Fruit fly (Drosophila melanogaster) whole organism, embryonic: ENCODE data around the gene not.

ENCODE experiments used
- C15 ChIP-seq: fragments of 200-800 bp; sonication (Bioruptor generic); IDR thresholded peaks from 3 replicates; pipeline ENCODE4 v1.3.6; 2022; ENCODE audit warnings: missing biosample characterization, missing genetic modification characterization
- CG10267 ChIP-seq: fragments of 200-800 bp; sonication (Bioruptor generic); optimal IDR thresholded peaks from 2 replicates; lab custom pipeline; 2018; ENCODE audit warnings: missing biosample characterization, mild to moderate bottlenecking, missing genetic modification characterization, moderate library complexity
- CG10979 ChIP-seq: fragments of 200-800 bp; sonication (Bioruptor generic); optimal IDR thresholded peaks from 2 replicates; lab custom pipeline; 2018; ENCODE audit warnings: missing biosample characterization, mild to moderate bottlenecking, missing genetic modification characterization, moderate library complexity
- CG11560 ChIP-seq: fragments of 200-800 bp; sonication (Bioruptor generic); IDR thresholded peaks from 3 replicates; pipeline ENCODE4 v1.3.6; 2022; ENCODE audit warnings: missing biosample characterization, missing genetic modification characterization
- CG12155 ChIP-seq: fragments of 200-800 bp; sonication (Bioruptor generic); optimal IDR thresholded peaks from 3 replicates; lab custom pipeline; 2016; ENCODE audit warnings: missing biosample characterization, missing genetic modification characterization
- CG12942 ChIP-seq: fragments of 200-800 bp; sonication (Bioruptor generic); optimal IDR thresholded peaks from 3 replicates; lab custom pipeline; 2016; ENCODE audit warnings: missing biosample characterization, missing genetic modification characterization
- CG13287 ChIP-seq: fragments of 200-800 bp; sonication (Bioruptor generic); IDR thresholded peaks from 2 replicates; pipeline ENCODE4 v1.3.6; 2022; ENCODE audit warnings: missing biosample characterization, missing genetic modification characterization; ENCODE audit not compliant: partially characterized antibody
- CG14860 ChIP-seq: fragments of 200-800 bp; sonication (Bioruptor generic); IDR thresholded peaks from 3 replicates; pipeline ENCODE4 v1.3.6; 2022; ENCODE audit warnings: missing biosample characterization, missing genetic modification characterization; ENCODE audit not compliant: partially characterized antibody
- CG15011 ChIP-seq: fragments of 200-800 bp; sonication (Bioruptor generic); optimal IDR thresholded peaks from 3 replicates; lab custom pipeline; 2018; ENCODE audit warnings: missing biosample characterization, mild to moderate bottlenecking, missing genetic modification characterization
- CG17385 ChIP-seq: fragments of 200-800 bp; sonication (Bioruptor generic); optimal IDR thresholded peaks from 3 replicates; lab custom pipeline; 2018; ENCODE audit warnings: missing biosample characterization, mild to moderate bottlenecking, missing genetic modification characterization
- CG2129 ChIP-seq: fragments of 200-800 bp; sonication (Bioruptor generic); IDR thresholded peaks from 2 replicates; pipeline ENCODE4 v1.3.6; 2022; ENCODE audit warnings: missing biosample characterization, missing genetic modification characterization; ENCODE audit not compliant: partially characterized antibody
- CG2712 ChIP-seq: fragments of 200-800 bp; optimal IDR thresholded peaks from 3 replicates; lab custom pipeline; 2019; ENCODE audit warnings: missing biosample characterization, mild to moderate bottlenecking, missing genetic modification characterization, moderate library complexity
- CG30403 ChIP-seq: fragments of 200-800 bp; sonication (Bioruptor generic); optimal IDR thresholded peaks from 3 replicates; lab custom pipeline; 2016; ENCODE audit warnings: missing biosample characterization, missing genetic modification characterization
- CG33213 ChIP-seq: fragments of 200-800 bp; sonication (Bioruptor generic); optimal IDR thresholded peaks from 3 replicates; lab custom pipeline; 2016; ENCODE audit warnings: missing biosample characterization, missing genetic modification characterization
- CG4282 ChIP-seq: fragments of 200-800 bp; sonication (Bioruptor generic); optimal IDR thresholded peaks from 2 replicates; lab custom pipeline; 2016; ENCODE audit warnings: missing biosample characterization, missing genetic modification characterization
- CG4730 ChIP-seq: fragments of 200-800 bp; sonication (Bioruptor generic); IDR thresholded peaks from 2 replicates; pipeline ENCODE4 v1.3.6; 2022; ENCODE audit warnings: missing biosample characterization, missing genetic modification characterization
- CrebB ChIP-seq: fragments of 200-800 bp; sonication (Bioruptor generic); optimal IDR thresholded peaks from 3 replicates; lab custom pipeline; 2018; ENCODE audit warnings: missing biosample characterization, mild to moderate bottlenecking, missing genetic modification characterization
- Dip2 ChIP-seq: fragments of 200-800 bp; sonication (Bioruptor generic); IDR thresholded peaks from 2 replicates; pipeline ENCODE4 v1.3.6; 2022; ENCODE audit warnings: missing biosample characterization, missing genetic modification characterization
- E2f1 ChIP-seq: fragments of 200-800 bp; sonication (Bioruptor generic); IDR thresholded peaks from 2 replicates; pipeline ENCODE4 v1.3.6; 2022; ENCODE audit warnings: missing biosample characterization, missing genetic modification characterization
- Fer1 ChIP-seq: fragments of 200-800 bp; sonication (Bioruptor generic); optimal IDR thresholded peaks from 2 replicates; lab custom pipeline; 2017; ENCODE audit warnings: missing biosample characterization, mild to moderate bottlenecking, missing genetic modification characterization
- Hr39 ChIP-seq: fragments of >200 bp; optimal IDR thresholded peaks from 2 replicates; lab custom pipeline; 2017
- Hsf ChIP-seq: fragments of 200-800 bp; sonication (Bioruptor generic); optimal IDR thresholded peaks from 3 replicates; lab custom pipeline; 2016; ENCODE audit warnings: missing biosample characterization, missing genetic modification characterization
- MTF-1 ChIP-seq: fragments of 200-800 bp; sonication (Bioruptor generic); optimal IDR thresholded peaks from 2 replicates; lab custom pipeline; 2018; ENCODE audit warnings: missing biosample characterization, mild to moderate bottlenecking, missing genetic modification characterization, borderline replicate concordance
- Optix ChIP-seq: fragments of 200-800 bp; sonication (Bioruptor generic); IDR thresholded peaks from 3 replicates; pipeline ENCODE4 v1.3.6; 2022; ENCODE audit warnings: missing biosample characterization, missing genetic modification characterization
- Side ChIP-seq: fragments of 200-800 bp; sonication (Bioruptor generic); optimal IDR thresholded peaks from 2 replicates; lab custom pipeline; 2016; ENCODE audit warnings: missing biosample characterization, missing genetic modification characterization
- Sox100B ChIP-seq: fragments of 200-800 bp; sonication (Bioruptor generic); optimal IDR thresholded peaks from 3 replicates; lab custom pipeline; 2018; ENCODE audit warnings: missing biosample characterization, mild to moderate bottlenecking, missing genetic modification characterization
- Tbp ChIP-seq: fragments of >200 bp; optimal IDR thresholded peaks from 2 replicates; lab custom pipeline; 2018; ENCODE audit warnings: missing biosample characterization, missing genetic modification characterization
- Trl ChIP-seq, 3 experiments: fragments of >200 bp in 2 of 3; fragments of 200-800 bp in 1 of 3; sonication (Bioruptor generic) in 1 of 3; optimal IDR thresholded peaks; 2 replicates in 1 of 3; 3 replicates in 2 of 3; lab custom pipeline; 2016 to 2017; ENCODE audit warnings: missing biosample characterization in 1 of 3, missing genetic modification characterization in 1 of 3
- Usf ChIP-seq: fragments of 200-800 bp; sonication (Bioruptor generic); optimal IDR thresholded peaks from 2 replicates; lab custom pipeline; 2017; ENCODE audit warnings: missing genotype, missing biosample characterization, missing genetic modification characterization
- aop ChIP-seq: fragments of 200-800 bp; sonication (Bioruptor generic); IDR thresholded peaks from 2 replicates; pipeline ENCODE4 v1.3.6; 2022; ENCODE audit warnings: missing biosample characterization, missing genetic modification characterization
- ase ChIP-seq: fragments of 200-800 bp; sonication (Bioruptor generic); IDR thresholded peaks from 3 replicates; pipeline ENCODE4 v1.3.6; 2022; ENCODE audit warnings: missing biosample characterization, missing genetic modification characterization
- bab2 ChIP-seq: fragments of 200-800 bp; sonication (Bioruptor generic); optimal IDR thresholded peaks from 2 replicates; lab custom pipeline; 2016; ENCODE audit warnings: missing biosample characterization, missing genetic modification characterization
- br ChIP-seq: fragments of >200 bp; optimal IDR thresholded peaks from 2 replicates; lab custom pipeline; 2017
- cato ChIP-seq: fragments of 200-800 bp; sonication (Bioruptor generic); optimal IDR thresholded peaks from 2 replicates; lab custom pipeline; 2016; ENCODE audit warnings: missing biosample characterization, missing genetic modification characterization, borderline replicate concordance
- chinmo ChIP-seq: fragments of 200-800 bp; sonication (Bioruptor generic); IDR thresholded peaks from 4 replicates; pipeline ENCODE4 v1.3.6; 2022; ENCODE audit warnings: missing biosample characterization, missing genetic modification characterization; ENCODE audit not compliant: partially characterized antibody
- da ChIP-seq: fragments of 200-800 bp; sonication (Bioruptor generic); optimal IDR thresholded peaks from 2 replicates; lab custom pipeline; 2016; ENCODE audit warnings: missing biosample characterization, missing genetic modification characterization
- dmrt11E ChIP-seq: fragments of 200-800 bp; sonication (Bioruptor generic); optimal IDR thresholded peaks from 3 replicates; lab custom pipeline; 2018; ENCODE audit warnings: missing biosample characterization, mild to moderate bottlenecking, missing genetic modification characterization, moderate library complexity
- dysf ChIP-seq: fragments of 200-800 bp; sonication (Bioruptor generic); IDR thresholded peaks from 3 replicates; pipeline ENCODE4 v1.3.6; 2022; ENCODE audit warnings: missing biosample characterization, missing genetic modification characterization
- emc ChIP-seq: fragments of 200-800 bp; sonication (Bioruptor generic); optimal IDR thresholded peaks from 2 replicates; lab custom pipeline; 2016; ENCODE audit warnings: missing biosample characterization, missing genetic modification characterization
- gcm ChIP-seq: fragments of 200-800 bp; sonication (Bioruptor generic); optimal IDR thresholded peaks from 2 replicates; lab custom pipeline; 2019; ENCODE audit warnings: missing biosample characterization, mild to moderate bottlenecking, missing genetic modification characterization, moderate library complexity
- ind ChIP-seq: fragments of 200-800 bp; sonication (Bioruptor generic); optimal IDR thresholded peaks from 3 replicates; lab custom pipeline; 2016; ENCODE audit warnings: missing biosample characterization, missing genetic modification characterization
- jumu ChIP-seq: fragments of 200-800 bp; sonication (Bioruptor generic); optimal IDR thresholded peaks from 3 replicates; lab custom pipeline; 2016; ENCODE audit warnings: missing biosample characterization, missing genetic modification characterization
- lab ChIP-seq: fragments of 200-800 bp; sonication (Bioruptor generic); optimal IDR thresholded peaks from 3 replicates; lab custom pipeline; 2017; ENCODE audit warnings: missing biosample characterization, missing genetic modification characterization, mild to moderate bottlenecking, moderate library complexity, missing genetic modification reagents
- pzg ChIP-seq: fragments of 200-800 bp; sonication (Bioruptor generic); optimal IDR thresholded peaks from 3 replicates; lab custom pipeline; 2018; ENCODE audit warnings: missing biosample characterization, mild to moderate bottlenecking, missing genetic modification characterization, moderate library complexity
- repo ChIP-seq: fragments of 200-800 bp; sonication (Bioruptor generic); optimal IDR thresholded peaks from 2 replicates; lab custom pipeline; 2016; ENCODE audit warnings: missing biosample characterization, missing genetic modification characterization
- sd ChIP-seq: fragments of 200-800 bp; sonication (Bioruptor generic); optimal IDR thresholded peaks from 3 replicates; lab custom pipeline; 2018; ENCODE audit warnings: missing biosample characterization, mild to moderate bottlenecking, missing genetic modification characterization, moderate library complexity
- shn ChIP-seq: fragments of 200-800 bp; sonication (Bioruptor generic); optimal IDR thresholded peaks from 3 replicates; lab custom pipeline; 2016; ENCODE audit warnings: missing biosample characterization, missing genetic modification characterization
- tgo ChIP-seq: fragments of 200-800 bp; sonication (Bioruptor generic); IDR thresholded peaks from 3 replicates; pipeline ENCODE4 v1.3.6; 2022; ENCODE audit warnings: missing biosample characterization, missing genetic modification characterization
- toy ChIP-seq: fragments of 200-800 bp; sonication (Bioruptor generic); IDR thresholded peaks from 2 replicates; pipeline ENCODE4 v1.3.6; 2022; ENCODE audit warnings: missing biosample characterization, missing genetic modification characterization
- trem ChIP-seq: fragments of 200-800 bp; optimal IDR thresholded peaks from 3 replicates; lab custom pipeline; 2019; ENCODE audit warnings: missing biosample characterization, mild to moderate bottlenecking, missing genetic modification characterization, moderate library complexity
- unpg ChIP-seq: fragments of 200-800 bp; sonication (Bioruptor generic); optimal IDR thresholded peaks from 3 replicates; lab custom pipeline; 2018; ENCODE audit warnings: missing biosample characterization, mild to moderate bottlenecking, missing genetic modification characterization, moderate library complexity
- usp ChIP-seq: fragments of >200 bp; optimal IDR thresholded peaks from 2 replicates; lab custom pipeline; 2017; ENCODE audit warnings: missing biosample characterization, missing genetic modification characterization

Gene not

DNA sequence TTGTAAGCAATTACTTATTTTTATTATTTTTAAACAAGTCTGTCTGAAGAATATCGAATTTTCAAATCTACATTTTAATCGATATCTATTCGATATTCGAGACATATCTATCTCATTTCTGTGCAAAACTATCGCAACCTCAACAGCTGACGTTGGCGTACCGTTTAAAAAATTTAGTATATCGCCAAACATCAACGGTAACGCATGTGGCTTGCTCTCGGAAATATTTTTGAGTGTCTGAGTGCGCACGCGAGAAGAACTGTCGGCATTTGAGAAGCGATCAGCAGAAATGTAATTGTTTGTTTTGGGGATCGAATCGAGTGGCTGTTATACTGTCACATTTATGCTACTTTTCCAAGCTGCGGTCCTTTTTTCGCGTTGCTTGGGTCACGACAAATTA lies 3.9 kb upstream of the not start, which contains the start of gene MYPT-75D (continued):
- TF ChIP-seq toy (GFP tag; lab: Robert Waterston, UW) (0 out of 2 replicates have a peak, but pooled peaks have one; percentile 10), ind (GFP tag; lab: Kevin White, UChicago) (no peak), CG13287 (GFP tag; lab: Robert Waterston, UW) (peak; percentile 95), trem (tag; lab: Kevin White, UChicago) (peak; percentile 78), bab2 (GFP tag; lab: Kevin White, UChicago) (no peak), Hsf (no peak), CG14860 (GFP tag; lab: Robert Waterston, UW) (peak; percentile 79), aop (GFP tag; lab: Robert Waterston, UW) (no peak), tgo (no peak), unpg (peak; percentile 18), CG11560 (peak; percentile 96), gcm (GFP tag; lab: Kevin White, UChicago) (peak; percentile 30), CG12942 (no peak), Sox100B (GFP tag; lab: Kevin White, UChicago) (no peak), ase (GFP tag; lab: Robert Waterston, UW) (no peak), repo (GFP tag; lab: Kevin White, UChicago) (peak; percentile 10), CrebB (peak; percentile 46), jumu (GFP tag; lab: Kevin White, UChicago) (no peak), Fer1 (GFP tag; lab: Kevin White, UChicago) (peak; percentile 45), CG12155 (GFP tag; lab: Kevin White, UChicago) (no peak), br (lab: Kevin White, UChicago) (no peak), dmrt11E (tag; lab: Kevin White, UChicago) (no peak), chinmo (GFP tag; lab: Robert Waterston, UW) (peak; percentile 97), Optix (GFP tag; lab: Robert Waterston, UW) (no peak), E2f1 (GFP tag; lab: Robert Waterston, UW) (no peak), sd (tag; lab: Kevin White, UChicago) (peak; percentile 70), dysf (GFP tag; lab: Robert Waterston, UW) (no peak), cato (GFP tag; lab: Kevin White, UChicago) (no peak), lab (GFP tag; lab: Kevin White, UChicago) (peak; percentile 28), Trl (optimal IDR thresholded peaks at IDR 0.05; lab: Kevin White, UChicago) (no peak), Trl (GFP tag; optimal IDR thresholded peaks at IDR 0.05; lab: Kevin White, UChicago) (peak; percentile 51), CG17385 (peak; percentile 52), C15 (GFP tag; lab: Robert Waterston, UW) (no peak), CG15011 (GFP tag; lab: Kevin White, UChicago) (no peak), emc (GFP tag; lab: Kevin White, UChicago) (no peak), MTF-1 (GFP tag; lab: Kevin White, UChicago) (peak; percentile 30), da (no peak), CG2129 (GFP tag; lab: Robert Waterston, UW) (peak; percentile 81), Usf (GFP tag; lab: Kevin White, UChicago) (no peak), CG2712 (tag; lab: Kevin White, UChicago) (peak; percentile 46), Hr39 (lab: Kevin White, UChicago) (no peak), CG4282 (GFP tag; lab: Kevin White, UChicago) (peak; percentile 41), pzg (peak; percentile 76), CG10267 (peak; percentile 59), Dip2 (GFP tag; lab: Robert Waterston, UW) (no peak), shn (GFP tag; lab: Kevin White, UChicago) (no peak), CG33213 (GFP tag; lab: Kevin White, UChicago) (peak; percentile 30), CG30403 (GFP tag; lab: Kevin White, UChicago) (no peak), Side (GFP tag; lab: Kevin White, UChicago) (peak; percentile 42), usp (GFP tag; lab: Kevin White, UChicago) (no peak), CG4730 (GFP tag; lab: Robert Waterston, UW) (no peak), Tbp (GFP tag; lab: Kevin White, UChicago) (no peak), CG10979 (tag; lab: Kevin White, UChicago) (peak; percentile 6)
